Fruit fly (Drosophila melanogaster): ENCODE measurements around the gene CG46025.
A peak's percentile ranks its signal among the peaks of the same experiment; 100 is the strongest.

CG46025 gene

dm6 chr2L:7812555-7813339 is 58.8 kb downstream of the CG46025 start (continued):
- TF ChIP-seq cwo (GFP tag; optimal IDR thresholded peaks at IDR 0.05), result no peak
- TF ChIP-seq CG9817 (tag; optimal IDR thresholded peaks at IDR 0.05), result peak; percentile 2
- no peak for TF ChIP-seq CG32772 (GFP tag; IDR thresholded peaks at IDR 0.05)
- peak; percentile 56 for TF ChIP-seq grau (tag; optimal IDR thresholded peaks at IDR 0.05)
- TF ChIP-seq CG4820 (GFP tag; optimal IDR thresholded peaks at IDR 0.05), result no peak
- no peak for TF ChIP-seq CG11456 (GFP tag; IDR thresholded peaks at IDR 0.05)
- no peak for TF ChIP-seq eve (GFP tag; optimal IDR thresholded peaks at IDR 0.05)
- no peak for TF ChIP-seq Atf6 (GFP tag; IDR thresholded peaks at IDR 0.05)
- no peak for TF ChIP-seq ap (GFP tag; IDR thresholded peaks at IDR 0.05)
- no peak for TF ChIP-seq dimm (GFP tag; IDR thresholded peaks at IDR 0.05)
- TF ChIP-seq prd (optimal IDR thresholded peaks at IDR 0.05), result no peak
- TF ChIP-seq prd (GFP tag; IDR thresholded peaks at IDR 0.05), result no peak
- no peak for TF ChIP-seq CG2889 (GFP tag; IDR thresholded peaks at IDR 0.05)
- TF ChIP-seq pros (GFP tag; optimal IDR thresholded peaks at IDR 0.05), result no peak
- TF ChIP-seq Bgb (GFP tag; IDR thresholded peaks at IDR 0.05; ENCODE audit: partially characterized antibody), result no peak
- TF ChIP-seq CG17361 (GFP tag; IDR thresholded peaks at IDR 0.05), result peak; percentile 39; the same call in 1 of the 3 replicates
- TF ChIP-seq CG10462 (GFP tag; optimal IDR thresholded peaks at IDR 0.05), result no peak
- TF ChIP-seq croc (GFP tag; conservative IDR thresholded peaks at IDR 0.05), result no peak
- no peak for TF ChIP-seq CG11723 (GFP tag; optimal IDR thresholded peaks at IDR 0.05)
- no peak for TF ChIP-seq CG17359 (tag; optimal IDR thresholded peaks at IDR 0.05)
- no peak for TF ChIP-seq Eip74EF (GFP tag; optimal IDR thresholded peaks at IDR 0.05)
- TF ChIP-seq CG17568 (GFP tag; optimal IDR thresholded peaks at IDR 0.05), result no peak
- no peak for TF ChIP-seq ab (GFP tag; optimal IDR thresholded peaks at IDR 0.05)
- no peak for TF ChIP-seq odd (GFP tag; optimal IDR thresholded peaks at IDR 0.05)
- no peak for TF ChIP-seq CG12071 (GFP tag; optimal IDR thresholded peaks at IDR 0.05)
- no peak for TF ChIP-seq CG13624 (GFP tag; optimal IDR thresholded peaks at IDR 0.05)
- TF ChIP-seq Oaz (GFP tag; IDR thresholded peaks at IDR 0.05), result no peak
- no peak for TF ChIP-seq pzg (GFP tag; optimal IDR thresholded peaks at IDR 0.05)
- no peak for TF ChIP-seq Elba2 (GFP tag; optimal IDR thresholded peaks at IDR 0.05)
- no peak for TF ChIP-seq CG17802 (tag; optimal IDR thresholded peaks at IDR 0.05)
- no peak for TF ChIP-seq Atf-2 (GFP tag; optimal IDR thresholded peaks at IDR 0.05)
- no peak for TF ChIP-seq CG3995 (GFP tag; optimal IDR thresholded peaks at IDR 0.05)
- TF ChIP-seq Hr3 (GFP tag; optimal IDR thresholded peaks at IDR 0.05), result no peak
- no peak for TF ChIP-seq Abd-B (GFP tag; optimal IDR thresholded peaks at IDR 0.05)
- no peak for TF ChIP-seq CG9932 (GFP tag; IDR thresholded peaks at IDR 0.05)
- no peak for TF ChIP-seq CG4424 (GFP tag; optimal IDR thresholded peaks at IDR 0.05)
- TF ChIP-seq CG12769 (tag; optimal IDR thresholded peaks at IDR 0.05), result no peak
- no peak for TF ChIP-seq CG6689 (GFP tag; IDR thresholded peaks at IDR 0.05)
- no peak for TF ChIP-seq nerfin-2 (GFP tag; IDR thresholded peaks at IDR 0.05; ENCODE audit: partially characterized antibody)
- TF ChIP-seq CG9876 (GFP tag; optimal IDR thresholded peaks at IDR 0.05), result no peak
- TF ChIP-seq Fer1 (GFP tag; optimal IDR thresholded peaks at IDR 0.05), result no peak
- peak; percentile 8 for TF ChIP-seq ind (GFP tag; optimal IDR thresholded peaks at IDR 0.05)
- TF ChIP-seq CG11696 (GFP tag; IDR thresholded peaks at IDR 0.05), result no peak
- no peak for TF ChIP-seq CG6683 (GFP tag; optimal IDR thresholded peaks at IDR 0.05)
- TF ChIP-seq org-1 (GFP tag; optimal IDR thresholded peaks at IDR 0.05), result no peak
- TF ChIP-seq bsh (GFP tag; optimal IDR thresholded peaks at IDR 0.05), result peak in 1 of 2 experiments; percentile 36
- TF ChIP-seq grn (GFP tag; optimal IDR thresholded peaks at IDR 0.05), result no peak
- no peak for TF ChIP-seq CG11093 (GFP tag; IDR thresholded peaks at IDR 0.05)
- TF ChIP-seq tgo (GFP tag; IDR thresholded peaks at IDR 0.05), result 0 out of 3 replicates have a peak, but pooled peaks have one; percentile 13
- no peak for TF ChIP-seq scrt (GFP tag; optimal IDR thresholded peaks at IDR 0.05)

Measured in whole organism, embryonic.